Worm (Caenorhabditis elegans) whole organism, L1 larva: ENCODE measurements around the gene T12G3.11.

Source experiments
- C04F5.9 ChIP-seq: sonication (generic microtip); optimal IDR thresholded peaks from 2 replicates; lab custom pipeline; 2016; ENCODE audit warnings: missing genetic modification characterization, missing compliant biosample characterization
- C16A3.4 ChIP-seq: fragments of 150-350 bp; optimal IDR thresholded peaks from 2 replicates; lab custom pipeline; 2014; ENCODE audit warnings: missing biosample characterization, missing genetic modification characterization
- Y116A8C.19 ChIP-seq: sonication (generic microtip); optimal IDR thresholded peaks from 2 replicates; lab custom pipeline; 2016; ENCODE audit warnings: missing compliant biosample characterization, missing genetic modification characterization, borderline replicate concordance
- alr-1 ChIP-seq: fragments of 200-800 bp; sonication (Bioruptor generic); optimal IDR thresholded peaks from 2 replicates; lab custom pipeline; 2018; ENCODE audit warnings: borderline replicate concordance, mild to moderate bottlenecking, missing genetic modification characterization, missing compliant biosample characterization
- aly-2 ChIP-seq: fragments of 150-350 bp; optimal IDR thresholded peaks from 2 replicates; lab custom pipeline; 2014; ENCODE audit warnings: missing biosample characterization, missing genetic modification characterization
- blmp-1 ChIP-seq: fragments of 150-350 bp; optimal IDR thresholded peaks from 2 replicates; lab custom pipeline; 2014; ENCODE audit warnings: missing biosample characterization, missing genetic modification characterization
- ceh-8 ChIP-seq: fragments of 200-800 bp; sonication (Bioruptor generic); optimal IDR thresholded peaks from 2 replicates; lab custom pipeline; 2018; ENCODE audit warnings: mild to moderate bottlenecking, missing genetic modification characterization, moderate library complexity, missing compliant biosample characterization
- ces-1 ChIP-seq: fragments of 150-350 bp; optimal IDR thresholded peaks from 2 replicates; lab custom pipeline; 2014; ENCODE audit warnings: missing biosample characterization, missing genetic modification reagents, missing genetic modification characterization
- dsc-1 ChIP-seq: sonication (generic microtip); optimal IDR thresholded peaks from 2 replicates; lab custom pipeline; 2016; ENCODE audit warnings: mild to moderate bottlenecking, missing genetic modification characterization, missing compliant biosample characterization
- efl-3 ChIP-seq: fragments of 200-800 bp; sonication (Bioruptor generic); optimal IDR thresholded peaks from 2 replicates; lab custom pipeline; 2018; ENCODE audit warnings: mild to moderate bottlenecking, missing genetic modification characterization, missing compliant biosample characterization
- elt-2 ChIP-seq: sonication (generic microtip); optimal IDR thresholded peaks from 2 replicates; lab custom pipeline; 2016; ENCODE audit warnings: missing genetic modification characterization, mild to moderate bottlenecking, inconsistent platforms, missing compliant biosample characterization, missing genetic modification reagents
- ets-5 ChIP-seq: fragments of 200-800 bp; sonication (Bioruptor generic); IDR thresholded peaks from 2 replicates; pipeline ENCODE4 v1.3.6; 2022; ENCODE audit warnings: missing genetic modification characterization, missing compliant biosample characterization
- fkh-10 ChIP-seq: sonication (generic microtip); optimal IDR thresholded peaks from 2 replicates; lab custom pipeline; 2017; ENCODE audit warnings: missing biosample characterization, missing genetic modification reagents, missing genetic modification characterization
- fkh-4 ChIP-seq: sonication (generic microtip); optimal IDR thresholded peaks from 2 replicates; lab custom pipeline; 2016; ENCODE audit warnings: missing compliant biosample characterization, missing genetic modification characterization, borderline replicate concordance
- fos-1 ChIP-seq: fragments of 150-350 bp; optimal IDR thresholded peaks from 2 replicates; lab custom pipeline; 2014; ENCODE audit warnings: missing biosample characterization, missing genetic modification characterization
- grh-1 ChIP-seq: fragments of 200-800 bp; sonication (Bioruptor generic); IDR thresholded peaks from 2 replicates; pipeline ENCODE4 v1.3.6; 2022; ENCODE audit warnings: missing genetic modification reagents, missing genetic modification characterization, missing compliant biosample characterization
- hlh-17 ChIP-seq: fragments of 200-800 bp; sonication (Bioruptor generic); optimal IDR thresholded peaks from 2 replicates; lab custom pipeline; 2018; ENCODE audit warnings: missing genetic modification characterization, mild to moderate bottlenecking, missing compliant biosample characterization, moderate library complexity, borderline replicate concordance
- hlh-4 ChIP-seq: sonication (generic microtip); optimal IDR thresholded peaks from 2 replicates; lab custom pipeline; 2016; ENCODE audit warnings: mild to moderate bottlenecking, missing genetic modification characterization, missing compliant biosample characterization
- irx-1 ChIP-seq: sonication (generic microtip); optimal IDR thresholded peaks from 2 replicates; lab custom pipeline; 2016; ENCODE audit warnings: missing genetic modification characterization, missing compliant biosample characterization
- isw-1 ChIP-seq: fragments of 200-800 bp; sonication (Bioruptor generic); IDR thresholded peaks from 2 replicates; pipeline ENCODE4 v1.3.6; 2022; ENCODE audit warnings: missing genetic modification characterization, missing compliant biosample characterization
- jun-1 ChIP-seq: fragments of 150-350 bp; optimal IDR thresholded peaks from 2 replicates; lab custom pipeline; 2014; ENCODE audit warnings: missing biosample characterization, missing genetic modification reagents, missing genetic modification characterization
- lin-13 ChIP-seq: fragments of 150-350 bp; optimal IDR thresholded peaks from 2 replicates; lab custom pipeline; 2014; ENCODE audit warnings: missing biosample characterization, missing genetic modification reagents, missing genetic modification characterization
- lin-15B ChIP-seq: fragments of 150-350 bp; sonication (generic microtip); optimal IDR thresholded peaks from 3 replicates; lab custom pipeline; 2014; ENCODE audit warnings: missing biosample characterization, missing genetic modification characterization
- lin-39 ChIP-seq: fragments of 150-350 bp; optimal IDR thresholded peaks from 2 replicates; lab custom pipeline; 2014; ENCODE audit warnings: missing biosample characterization, missing genetic modification reagents, missing genetic modification characterization
- lir-3 ChIP-seq: sonication (generic microtip); optimal IDR thresholded peaks from 2 replicates; lab custom pipeline; 2016; ENCODE audit warnings: mild to moderate bottlenecking, missing genetic modification characterization, moderate library complexity, missing compliant biosample characterization; ENCODE audit not compliant: poor library complexity
- lsy-2 ChIP-seq, 2 experiments: fragments of 150-350 bp; optimal IDR thresholded peaks; 2 replicates each; lab custom pipeline; 2014; ENCODE audit warnings: missing biosample characterization in 2 of 2, missing genetic modification characterization in 2 of 2
- mdl-1 ChIP-seq, 2 experiments: fragments of 150-350 bp; optimal IDR thresholded peaks; 2 replicates each; lab custom pipeline; 2014 to 2017; ENCODE audit warnings: missing biosample characterization in 2 of 2, missing genetic modification characterization in 2 of 2, inconsistent platforms in 1 of 2
- mef-2 ChIP-seq: fragments of 150-350 bp; optimal IDR thresholded peaks from 2 replicates; lab custom pipeline; 2014; ENCODE audit warnings: missing biosample characterization, missing genetic modification characterization
- nhr-11 ChIP-seq: fragments of 150-350 bp; optimal IDR thresholded peaks from 2 replicates; lab custom pipeline; 2014; ENCODE audit warnings: missing biosample characterization, missing genetic modification characterization
- nhr-12 ChIP-seq: sonication (generic microtip); optimal IDR thresholded peaks from 2 replicates; lab custom pipeline; 2017; ENCODE audit warnings: missing biosample characterization, missing genetic modification characterization
- nhr-237 ChIP-seq: fragments of 150-350 bp; optimal IDR thresholded peaks from 2 replicates; lab custom pipeline; 2014; ENCODE audit warnings: missing biosample characterization, missing genetic modification characterization
- nhr-47 ChIP-seq: sonication (generic microtip); optimal IDR thresholded peaks from 2 replicates; lab custom pipeline; 2016; ENCODE audit warnings: mild to moderate bottlenecking, missing genetic modification characterization, moderate library complexity, missing compliant biosample characterization
- nhr-76 ChIP-seq: sonication (generic microtip); optimal IDR thresholded peaks from 2 replicates; lab custom pipeline; 2017; ENCODE audit warnings: missing biosample characterization, missing genetic modification characterization
- nhr-85 ChIP-seq: sonication (generic microtip); peaks from one replicate; lab custom pipeline; 2016; ENCODE audit warnings: missing genetic modification characterization, inconsistent platforms, missing compliant biosample characterization
- pax-3 ChIP-seq: fragments of 200-800 bp; sonication (Bioruptor generic); optimal IDR thresholded peaks from 2 replicates; lab custom pipeline; 2018; ENCODE audit warnings: mild to moderate bottlenecking, missing genetic modification characterization, moderate library complexity, missing compliant biosample characterization
- skn-1 ChIP-seq: fragments of 150-350 bp; optimal IDR thresholded peaks from 2 replicates; lab custom pipeline; 2014; ENCODE audit warnings: missing biosample characterization, missing genetic modification characterization
- snpc-4 ChIP-seq: fragments of 150-350 bp; optimal IDR thresholded peaks from 2 replicates; lab custom pipeline; 2014; ENCODE audit warnings: missing biosample characterization, missing genetic modification characterization
- snu-23 ChIP-seq: sonication (generic microtip); optimal IDR thresholded peaks from 2 replicates; lab custom pipeline; 2016; ENCODE audit warnings: missing genetic modification characterization, missing compliant biosample characterization
- sox-4 ChIP-seq: sonication (generic microtip); optimal IDR thresholded peaks from 2 replicates; lab custom pipeline; 2016; ENCODE audit warnings: missing genetic modification characterization, missing compliant biosample characterization
- sptf-1 ChIP-seq: fragments of 150-350 bp; optimal IDR thresholded peaks from 2 replicates; lab custom pipeline; 2014; ENCODE audit warnings: missing biosample characterization, missing genetic modification characterization
- sup-37 ChIP-seq: fragments of 200-800 bp; sonication (Bioruptor generic); optimal IDR thresholded peaks from 2 replicates; lab custom pipeline; 2018; ENCODE audit warnings: mild to moderate bottlenecking, missing genetic modification characterization, missing compliant biosample characterization
- swsn-7 ChIP-seq: sonication (generic microtip); optimal IDR thresholded peaks from 2 replicates; lab custom pipeline; 2016; ENCODE audit warnings: missing genetic modification characterization, missing compliant biosample characterization
- tbx-2 ChIP-seq: sonication (generic microtip); optimal IDR thresholded peaks from 2 replicates; lab custom pipeline; 2016; ENCODE audit warnings: missing genetic modification characterization, missing compliant biosample characterization
- tlp-1 ChIP-seq: fragments of 150-350 bp; optimal IDR thresholded peaks from 2 replicates; lab custom pipeline; 2014; ENCODE audit warnings: missing biosample characterization, missing genetic modification characterization
- unc-130 ChIP-seq: fragments of 150-350 bp; optimal IDR thresholded peaks from 2 replicates; lab custom pipeline; 2017; ENCODE audit warnings: missing biosample characterization, missing genetic modification characterization, inconsistent platforms
- unc-30 ChIP-seq: sonication (generic microtip); optimal IDR thresholded peaks from 2 replicates; lab custom pipeline; 2017; ENCODE audit warnings: missing biosample characterization, missing genetic modification characterization
- unc-62 ChIP-seq: fragments of 150-350 bp; optimal IDR thresholded peaks from 2 replicates; lab custom pipeline; 2014; ENCODE audit warnings: missing biosample characterization, missing genetic modification reagents, missing genetic modification characterization
- unc-86 ChIP-seq: sonication (generic microtip); optimal IDR thresholded peaks from 2 replicates; lab custom pipeline; 2016; ENCODE audit warnings: missing genetic modification characterization, missing compliant biosample characterization
- unc-98 ChIP-seq: fragments of 200-800 bp; sonication (Bioruptor generic); IDR thresholded peaks from 2 replicates; pipeline ENCODE4 v1.3.6; 2022; ENCODE audit warnings: missing genetic modification characterization, missing compliant biosample characterization
- vab-15 ChIP-seq: sonication (generic microtip); optimal IDR thresholded peaks from 2 replicates; lab custom pipeline; 2017; ENCODE audit warnings: missing genotype, mild to moderate bottlenecking, missing genetic modification characterization, missing compliant biosample characterization
- xbp-1 ChIP-seq: sonication (generic microtip); optimal IDR thresholded peaks from 2 replicates; lab custom pipeline; 2016; ENCODE audit warnings: missing genetic modification characterization, missing compliant biosample characterization
- zag-1 ChIP-seq: fragments of 150-350 bp; optimal IDR thresholded peaks from 2 replicates; lab custom pipeline; 2014; ENCODE audit warnings: missing biosample characterization, missing genetic modification characterization
- zip-4 ChIP-seq: fragments of 200-800 bp; sonication (Bioruptor generic); optimal IDR thresholded peaks from 2 replicates; lab custom pipeline; 2018; ENCODE audit warnings: mild to moderate bottlenecking, missing genetic modification characterization, moderate library complexity, missing compliant biosample characterization
- ztf-11 ChIP-seq, 2 experiments: sonication (generic microtip); optimal IDR thresholded peaks; 2 replicates each; lab custom pipeline; 2016 to 2017; ENCODE audit warnings: missing genetic modification characterization in 2 of 2, missing biosample characterization in 1 of 2, missing compliant biosample characterization in 1 of 2

The T12G3.11 gene

ce11 chrIV:12012439-12013003 lies 17.1 kb downstream of the T12G3.11 start (continued):
- no peak for TF ChIP-seq sox-4 (tag; lab: Kevin White, UChicago)
- TF ChIP-seq snpc-4, result no peak
- TF ChIP-seq lsy-2 (tag; optimal IDR thresholded peaks at IDR 0.05; lab: Kevin White, UChicago), result peak in 1 of 2 experiments; percentile 22
- no peak for TF ChIP-seq isw-1 (GFP tag; lab: Robert Waterston, UW)
- TF ChIP-seq pax-3 (tag; lab: Kevin White, UChicago), result no peak
- no peak for TF ChIP-seq nhr-76 (tag; lab: Kevin White, UChicago)
- TF ChIP-seq grh-1 (GFP tag; lab: Robert Waterston, UW), result no peak
- TF ChIP-seq unc-98, result no peak
- TF ChIP-seq hlh-17 (GFP tag; lab: Kevin White, UChicago), result no peak
- TF ChIP-seq C16A3.4 (tag; lab: Kevin White, UChicago), result no peak
- no peak for TF ChIP-seq ceh-8 (GFP tag; lab: Kevin White, UChicago)
- TF ChIP-seq nhr-11 (tag; lab: Kevin White, UChicago), result no peak
- no peak for TF ChIP-seq blmp-1 (tag; lab: Kevin White, UChicago)
- no peak for TF ChIP-seq zip-4 (GFP tag; lab: Kevin White, UChicago)
- no peak for TF ChIP-seq fos-1 (tag; lab: Kevin White, UChicago)
- no peak for TF ChIP-seq efl-3 (GFP tag; lab: Kevin White, UChicago)
- peak; percentile 42 for TF ChIP-seq lin-39 (tag; lab: Kevin White, UChicago)
- peak; percentile 42 for TF ChIP-seq tbx-2 (tag; lab: Kevin White, UChicago)
- TF ChIP-seq irx-1 (tag; lab: Kevin White, UChicago), result no peak
- peak; percentile 27 for TF ChIP-seq swsn-7 (tag; lab: Kevin White, UChicago)
- no peak for TF ChIP-seq ztf-11 (tag; optimal IDR thresholded peaks at IDR 0.05; lab: Kevin White, UChicago)
- TF ChIP-seq sptf-1 (tag; lab: Kevin White, UChicago), result no peak
- no peak for TF ChIP-seq ces-1 (GFP tag; lab: Kevin White, UChicago)
- TF ChIP-seq unc-130 (tag; lab: Kevin White, UChicago), result no peak
- no peak for TF ChIP-seq tlp-1 (tag; lab: Kevin White, UChicago)
- no peak for TF ChIP-seq unc-86 (tag; lab: Kevin White, UChicago)
- no peak for TF ChIP-seq nhr-47 (tag; lab: Kevin White, UChicago)
- no peak for TF ChIP-seq fkh-4
- no peak for TF ChIP-seq unc-62
- no peak for TF ChIP-seq Y116A8C.19 (tag; lab: Kevin White, UChicago)
- no peak for TF ChIP-seq aly-2 (tag; lab: Kevin White, UChicago)
- no peak for TF ChIP-seq vab-15 (tag; lab: Kevin White, UChicago)
- TF ChIP-seq fkh-10 (GFP tag; lab: Kevin White, UChicago), result no peak
- TF ChIP-seq hlh-4 (tag; lab: Kevin White, UChicago), result no peak
- peak; percentile 43 for TF ChIP-seq dsc-1 (tag; lab: Kevin White, UChicago)
- no peak for TF ChIP-seq lir-3 (tag; lab: Kevin White, UChicago)
- TF ChIP-seq mdl-1 (tag; optimal IDR thresholded peaks at IDR 0.05; lab: Kevin White, UChicago), result peak in 1 of 2 experiments; percentile 14
- TF ChIP-seq lin-13 (GFP tag; lab: Kevin White, UChicago), result no peak
- TF ChIP-seq unc-30 (tag; lab: Kevin White, UChicago), result no peak
- TF ChIP-seq skn-1 (tag; lab: Kevin White, UChicago), result no peak
- no peak for TF ChIP-seq jun-1 (tag; lab: Kevin White, UChicago)
- no peak for TF ChIP-seq sup-37 (GFP tag; lab: Kevin White, UChicago)
- no peak for TF ChIP-seq alr-1 (tag; lab: Kevin White, UChicago)
- TF ChIP-seq nhr-12, result no peak
- TF ChIP-seq C04F5.9 (tag; lab: Kevin White, UChicago), result no peak
- TF ChIP-seq lin-15B (tag; lab: Kevin White, UChicago), result no peak
- no peak for TF ChIP-seq nhr-237 (tag; lab: Kevin White, UChicago)
- TF ChIP-seq xbp-1, result peak; percentile 25
- peak; percentile 43 for TF ChIP-seq snu-23 (GFP tag; lab: Kevin White, UChicago)
- TF ChIP-seq nhr-85 (tag; lab: Kevin White, UChicago), result no peak
- no peak for TF ChIP-seq ets-5
- no peak for TF ChIP-seq mef-2
- no peak for TF ChIP-seq elt-2 (tag; lab: Kevin White, UChicago)
- TF ChIP-seq zag-1, result no peak
